Worm (Caenorhabditis elegans): Measurements from ENCODE around the gene sru-39.

sru-39 gene

DNA sequence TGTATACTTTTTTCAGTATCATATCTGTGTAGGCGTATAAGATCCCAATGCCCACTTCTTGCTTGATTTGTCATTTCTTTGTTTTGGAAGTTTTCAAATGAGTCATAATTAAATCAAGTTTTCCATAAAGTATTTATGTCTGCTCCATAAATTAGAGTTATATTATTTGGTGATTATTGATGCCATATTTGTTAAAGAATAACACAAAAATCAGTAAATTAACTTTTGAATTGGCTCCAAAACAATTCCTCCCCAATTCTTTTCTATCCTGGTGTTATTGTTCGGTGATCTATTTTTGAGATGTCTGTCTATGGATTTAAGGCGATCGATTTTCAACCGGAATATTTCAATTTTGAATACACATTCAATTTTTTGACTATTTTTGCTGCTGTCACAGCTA, 1.9 kb downstream of the sru-39 start, which contains the start of gene sru-37:
Gene sru-37, plus strand, starts transcription at position 301 of the 400 bp plus-strand sequence.
- no peak for TF ChIP-seq W03F9.2 (tag; optimal IDR thresholded peaks at IDR 0.05)
- TF ChIP-seq him-1 (tag; optimal IDR thresholded peaks at IDR 0.05), result no peak

DNA sequence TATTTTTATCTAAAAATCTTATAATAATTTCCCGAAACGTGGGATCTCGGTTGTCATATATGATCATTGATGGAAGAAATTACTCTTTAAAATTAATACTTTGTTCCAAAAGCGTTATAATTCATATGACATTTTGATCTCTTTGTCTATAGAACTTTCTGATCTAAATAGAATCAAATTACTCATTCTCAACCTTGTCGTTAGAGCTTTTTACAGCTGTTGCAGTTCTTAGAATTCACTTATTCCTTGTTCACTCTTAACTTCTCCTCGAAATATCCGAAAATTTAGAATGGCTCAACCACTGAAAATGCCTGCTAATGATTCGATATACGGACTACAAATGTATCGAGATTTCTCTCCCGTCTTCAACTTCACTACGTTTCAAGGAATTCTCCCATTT, 7.9 kb downstream of the sru-39 start, which contains the start of gene sru-29:
Gene sru-29, plus strand, starts transcription at position 301 of the 400 bp plus-strand sequence.
- TF ChIP-seq W03F9.2 (tag; optimal IDR thresholded peaks at IDR 0.05) (no peak), him-1 (tag; optimal IDR thresholded peaks at IDR 0.05) (no peak), dao-5 (tag; optimal IDR thresholded peaks at IDR 0.05) (no peak)

DNA sequence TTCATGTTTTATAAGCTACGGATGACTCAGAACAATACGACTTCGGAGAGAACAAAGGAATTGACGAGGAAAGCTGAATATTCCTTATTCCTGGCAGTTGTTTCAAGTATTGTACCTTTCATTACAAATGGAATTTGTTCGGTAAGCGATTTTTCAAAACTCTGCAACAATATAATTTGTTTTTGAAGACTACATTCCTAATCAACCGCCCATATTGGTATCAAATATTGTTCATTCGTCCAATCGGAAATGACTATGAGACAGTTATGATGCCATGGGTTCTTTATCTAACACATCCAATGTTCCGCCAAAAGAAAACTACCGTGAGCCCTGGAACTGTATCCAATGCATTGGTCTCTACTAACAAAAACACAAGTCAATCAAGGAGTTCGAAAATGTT, 8.9 kb downstream of the sru-39 start:
- TF ChIP-seq W03F9.2 (tag; optimal IDR thresholded peaks at IDR 0.05) (no peak), dao-5 (tag; optimal IDR thresholded peaks at IDR 0.05) (no peak), him-1 (tag; optimal IDR thresholded peaks at IDR 0.05) (no peak)

DNA sequence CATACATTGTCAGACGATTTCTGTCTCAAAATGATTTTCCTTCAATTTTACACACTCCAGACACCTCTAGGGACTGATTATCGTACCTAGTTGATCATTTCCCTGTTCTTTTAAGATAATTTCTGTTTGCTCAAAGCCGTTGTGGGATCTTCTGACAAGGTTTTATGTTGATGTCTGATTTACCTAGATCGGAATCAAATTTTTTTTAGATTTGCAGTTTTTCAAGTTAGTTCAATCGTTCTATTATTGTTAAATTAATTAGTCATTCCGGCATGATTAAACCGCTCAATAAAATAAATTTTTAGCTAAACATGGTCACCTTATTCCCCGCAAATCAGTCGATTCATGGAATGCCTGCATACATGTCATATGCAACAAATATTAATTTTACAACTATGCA, 10.3 kb downstream of the sru-39 start, which contains the start of gene sru-30:
Gene sru-30, plus strand, starts transcription at position 301 of the 400 bp plus-strand sequence.
- no peak for TF ChIP-seq dao-5 (tag; optimal IDR thresholded peaks at IDR 0.05)
- no peak for TF ChIP-seq W03F9.2 (tag; optimal IDR thresholded peaks at IDR 0.05)

DNA sequence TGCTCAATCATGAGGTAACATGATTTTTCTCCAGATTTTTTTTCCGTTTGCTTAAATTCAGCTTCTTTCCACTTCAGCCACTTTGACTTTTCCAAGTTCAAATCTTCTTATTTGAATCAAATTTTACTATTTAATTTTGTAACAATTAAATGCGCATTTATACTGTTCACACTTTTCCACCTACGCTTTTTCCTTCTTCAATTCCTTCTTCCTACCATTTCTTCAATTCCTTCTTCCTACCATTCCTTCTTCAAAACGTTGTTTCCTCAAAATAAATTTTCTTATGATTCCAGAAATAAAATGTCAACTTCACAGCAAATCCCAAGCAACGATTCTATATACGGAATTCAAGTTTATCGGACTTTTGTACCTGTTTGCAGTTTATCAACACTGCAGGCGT, 13.1 kb downstream of the sru-39 start, which contains the start of gene sru-31:
Gene sru-31, plus strand, starts transcription at position 301 of the 400 bp plus-strand sequence.
- TF ChIP-seq dao-5 (tag; optimal IDR thresholded peaks at IDR 0.05) (no peak), him-1 (tag; optimal IDR thresholded peaks at IDR 0.05) (no peak), W03F9.2 (tag; optimal IDR thresholded peaks at IDR 0.05) (no peak)

DNA sequence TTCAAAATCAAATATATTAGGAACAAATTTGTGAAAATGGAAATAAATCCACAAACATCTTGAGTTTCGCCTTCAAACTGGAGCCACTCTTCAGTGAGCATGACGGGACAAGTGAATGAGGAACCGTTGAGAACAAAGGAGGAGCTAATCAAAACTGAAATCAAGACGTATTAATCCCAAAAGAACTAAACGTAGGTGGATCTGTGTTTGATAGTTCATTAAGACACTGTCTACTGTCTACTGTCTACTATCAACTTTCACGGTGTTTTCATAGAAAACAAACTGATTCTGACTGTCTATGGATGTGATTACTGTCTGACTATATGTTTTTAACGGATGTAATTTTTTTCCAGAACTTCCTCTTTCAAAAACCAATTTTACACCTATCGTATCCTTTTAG, 18.4 kb downstream of the sru-39 start, which contains the start of gene str-193:
Gene str-193, minus strand, starts transcription at position 101 of the 400 bp plus-strand sequence.
- TF ChIP-seq dao-5 (tag; optimal IDR thresholded peaks at IDR 0.05), result no peak
- TF ChIP-seq W03F9.2 (tag; optimal IDR thresholded peaks at IDR 0.05), result no peak
- TF ChIP-seq him-1 (tag; optimal IDR thresholded peaks at IDR 0.05), result no peak

DNA sequence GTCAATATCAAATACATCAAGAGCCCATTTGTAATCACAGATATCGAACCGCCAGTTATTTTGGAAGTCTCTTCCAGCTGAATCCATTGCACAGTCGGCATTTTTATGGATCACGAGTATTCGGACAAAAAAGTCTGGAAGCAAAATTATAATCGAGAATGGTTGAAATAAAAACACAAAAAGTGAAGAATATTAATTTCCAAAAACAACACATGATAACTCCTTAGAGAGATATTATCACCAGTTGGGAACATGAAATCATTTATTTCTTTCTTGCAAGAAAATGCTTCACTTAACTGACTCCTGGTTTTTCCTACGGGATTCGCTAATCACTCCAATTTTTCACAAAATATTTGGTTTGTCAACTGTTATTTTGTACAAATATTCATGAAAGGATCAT, 20.9 kb downstream of the sru-39 start, which contains the start of gene str-2:
Gene str-2, minus strand, starts transcription at position 101 of the 400 bp plus-strand sequence.
- TF ChIP-seq him-1 (tag; optimal IDR thresholded peaks at IDR 0.05) (no peak), W03F9.2 (tag; optimal IDR thresholded peaks at IDR 0.05) (no peak), dao-5 (tag; optimal IDR thresholded peaks at IDR 0.05) (no peak)

DNA sequence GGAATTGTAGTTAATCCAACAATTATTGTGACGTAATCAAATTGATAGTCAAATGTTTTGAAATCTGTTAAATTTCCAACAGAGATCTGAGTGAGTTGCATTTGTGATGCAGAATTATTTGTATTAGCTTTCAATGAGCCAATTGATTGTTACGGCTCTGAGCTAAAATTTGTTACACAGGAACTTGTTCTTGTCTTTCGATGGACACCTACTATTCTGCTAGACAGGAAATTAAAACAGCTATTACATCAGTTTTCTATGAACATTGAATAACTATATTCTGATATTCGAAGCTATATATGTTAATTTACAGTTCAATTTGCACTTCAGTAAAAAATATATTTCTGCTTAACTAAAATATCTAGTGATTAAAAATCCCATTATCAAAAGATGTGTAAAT, 30.6 kb downstream of the sru-39 start, which contains the start of gene sru-40:
Gene sru-40, minus strand, starts transcription at position 101 of the 400 bp plus-strand sequence.
- no peak for TF ChIP-seq dao-5 (tag; optimal IDR thresholded peaks at IDR 0.05)
- TF ChIP-seq him-1 (tag; optimal IDR thresholded peaks at IDR 0.05), result no peak
- TF ChIP-seq W03F9.2 (tag; optimal IDR thresholded peaks at IDR 0.05), result no peak

DNA sequence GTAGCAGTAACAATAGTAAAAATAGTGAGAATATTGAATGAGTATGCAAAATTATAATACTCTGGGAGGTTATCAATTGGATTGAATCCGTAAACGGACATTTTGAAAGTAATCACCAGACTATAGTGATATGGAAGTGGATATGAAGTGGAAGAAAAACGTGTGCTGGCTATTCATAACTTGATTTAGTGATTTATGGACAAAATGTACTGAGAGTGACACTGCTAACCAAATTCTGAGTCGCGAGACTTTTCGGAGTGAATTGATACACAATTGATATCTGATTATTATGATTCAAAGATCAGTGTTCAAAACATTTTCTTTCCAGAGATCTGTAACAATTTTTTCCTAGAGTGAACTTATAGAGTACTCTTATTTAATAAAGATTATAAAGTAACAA, 32.7 kb downstream of the sru-39 start, which contains the start of gene sru-38:
Gene sru-38, minus strand, starts transcription at position 101 of the 400 bp plus-strand sequence.
- no peak for TF ChIP-seq W03F9.2 (tag; optimal IDR thresholded peaks at IDR 0.05)

DNA sequence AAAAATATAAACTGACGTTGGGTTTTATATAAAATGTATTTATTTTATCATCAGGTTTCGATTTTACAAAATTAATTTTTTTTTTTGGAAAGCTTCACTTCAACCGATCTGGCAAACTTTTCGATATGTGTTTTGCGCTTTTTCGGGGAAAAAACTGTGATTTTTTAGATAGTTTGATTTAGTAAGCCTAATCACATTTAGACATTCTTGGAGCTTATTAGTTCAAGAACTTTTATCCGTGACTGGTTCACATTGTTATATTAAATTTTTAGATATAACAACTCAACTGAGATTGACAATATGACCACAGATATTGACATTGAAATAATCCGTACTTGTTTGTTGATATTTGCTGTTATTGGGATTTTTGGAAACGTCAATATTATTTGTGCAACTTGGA, 34.4 kb downstream of the sru-39 start, which contains the start of gene srsx-21:
Gene srsx-21, plus strand, starts transcription at position 301 of the 400 bp plus-strand sequence.
- no peak for TF ChIP-seq him-1 (tag; optimal IDR thresholded peaks at IDR 0.05)
- TF ChIP-seq W03F9.2 (tag; optimal IDR thresholded peaks at IDR 0.05), result no peak
- TF ChIP-seq dao-5 (tag; optimal IDR thresholded peaks at IDR 0.05), result no peak

DNA sequence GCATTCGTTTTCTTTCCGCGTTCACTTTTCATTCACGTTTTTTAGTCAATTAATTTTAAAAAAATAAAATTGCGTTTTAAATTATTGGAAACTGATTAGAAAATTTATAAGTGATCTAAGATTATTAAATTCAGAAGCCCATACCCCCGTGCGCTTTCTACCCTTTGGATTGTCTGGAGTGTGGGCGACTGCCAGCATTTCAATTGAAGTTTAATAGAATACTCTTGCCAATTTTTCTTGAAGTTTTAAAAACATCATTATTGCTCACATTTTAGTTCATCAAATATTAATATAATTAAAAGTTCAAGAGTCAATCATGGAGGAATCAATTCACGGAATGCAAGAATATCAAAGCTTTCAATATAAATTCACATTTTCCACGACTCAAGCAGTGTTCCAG, 38.1 kb downstream of the sru-39 start, which contains the start of gene sru-36:
Gene sru-36, plus strand, starts transcription at position 301 of the 400 bp plus-strand sequence.
- TF ChIP-seq dao-5 (tag; optimal IDR thresholded peaks at IDR 0.05), result no peak
- TF ChIP-seq W03F9.2 (tag; optimal IDR thresholded peaks at IDR 0.05), result no peak

DNA sequence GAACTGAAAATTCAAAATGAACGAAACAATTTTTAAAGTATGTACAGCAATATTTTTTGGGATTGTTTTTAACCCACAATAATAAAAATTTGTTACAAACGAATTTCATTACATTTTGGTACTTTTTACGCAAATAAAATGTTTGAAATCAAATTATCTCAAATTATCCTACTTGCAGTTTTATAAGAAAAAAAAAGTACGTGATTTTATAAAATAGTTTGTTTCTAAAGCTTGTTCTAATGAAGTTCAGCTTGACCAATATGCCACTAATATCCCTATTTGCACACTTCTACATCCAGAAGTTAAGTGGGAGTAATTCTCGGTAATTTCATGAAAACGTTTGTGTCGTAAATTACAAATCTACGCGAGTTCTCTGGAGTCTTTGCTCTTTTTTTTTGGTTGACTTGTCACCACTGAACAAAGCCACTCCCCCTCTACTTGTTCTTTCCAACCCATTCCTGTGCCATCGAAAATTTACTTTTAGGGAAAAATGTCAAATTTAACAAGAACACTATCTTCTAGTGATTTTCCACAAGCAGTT, 40.2 kb downstream of the sru-39 start, which contains the start of gene sru-8:
Gene sru-8, plus strand, starts transcription at position 491 of the 541 bp plus-strand sequence.
- TF ChIP-seq W03F9.2 (tag; optimal IDR thresholded peaks at IDR 0.05) (no peak), dao-5 (tag; optimal IDR thresholded peaks at IDR 0.05) (no peak), him-1 (tag; optimal IDR thresholded peaks at IDR 0.05) (no peak)

DNA sequence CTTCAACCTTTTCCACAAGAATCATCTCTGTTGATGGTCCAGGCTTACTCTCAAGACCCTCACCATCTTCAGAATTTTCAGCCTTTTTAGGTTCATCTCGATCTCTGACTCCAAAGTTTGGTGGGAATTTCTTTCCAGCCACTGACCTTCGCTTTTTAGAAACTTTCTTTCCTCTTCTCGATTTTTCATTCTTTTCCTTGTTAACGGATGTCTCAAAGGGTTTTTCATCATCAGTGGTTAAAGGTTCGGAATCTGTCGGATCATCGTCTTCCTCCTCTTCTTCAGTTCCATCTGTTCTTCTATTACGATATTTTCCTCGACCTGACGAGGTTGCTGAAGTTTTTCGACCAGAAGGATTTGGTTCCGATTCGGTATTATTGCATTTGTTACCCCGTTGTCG, 45.3 kb downstream of the sru-39 start:
- TF ChIP-seq him-1 (tag; optimal IDR thresholded peaks at IDR 0.05), result no peak
- TF ChIP-seq W03F9.2 (tag; optimal IDR thresholded peaks at IDR 0.05), result no peak
- no peak for TF ChIP-seq dao-5 (tag; optimal IDR thresholded peaks at IDR 0.05)

DNA sequence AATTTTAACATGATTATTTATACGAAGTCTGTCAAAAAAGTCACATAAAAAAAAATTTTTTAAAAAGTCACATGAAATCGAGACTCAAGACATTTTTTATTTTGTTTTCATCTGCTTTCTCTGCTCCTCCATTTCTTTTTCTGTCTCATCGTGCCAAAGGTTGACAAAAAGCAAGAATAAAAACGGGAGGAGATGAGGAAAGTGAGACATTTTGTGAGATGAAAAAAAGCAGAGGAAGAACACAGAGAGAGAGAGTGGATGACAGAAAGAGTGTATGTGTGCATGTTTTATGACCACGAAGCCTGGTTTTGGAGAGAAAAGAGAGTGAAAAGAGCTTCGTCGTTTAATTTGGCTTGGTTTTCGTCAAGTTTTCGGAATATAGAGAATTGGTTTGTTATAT, 50.5 kb downstream of the sru-39 start:
- TF ChIP-seq dao-5 (tag; optimal IDR thresholded peaks at IDR 0.05), result no peak
- no peak for TF ChIP-seq him-1 (tag; optimal IDR thresholded peaks at IDR 0.05)
- TF ChIP-seq W03F9.2 (tag; optimal IDR thresholded peaks at IDR 0.05), result no peak
